Fruit fly (Drosophila melanogaster): Measurements from ENCODE around the gene CG4367.

The CG4367 gene

dm6 chr3R:20327572-20328483 is 23.1 kb upstream of the CG4367 start, which contains the start of the genes CG4360 and Sirt2 (continued):
- TF ChIP-seq CG9139 (GFP tag; optimal IDR thresholded peaks at IDR 0.05), result no peak
- no peak for TF ChIP-seq CG11762 (GFP tag; optimal IDR thresholded peaks at IDR 0.05; ENCODE audit: insufficient read depth)
- no peak for TF ChIP-seq ss (GFP tag; optimal IDR thresholded peaks at IDR 0.05)
- TF ChIP-seq Hr39 (GFP tag; optimal IDR thresholded peaks at IDR 0.05), result peak; percentile 45
- no peak for TF ChIP-seq Smox (GFP tag; optimal IDR thresholded peaks at IDR 0.05)
- peak; percentile 53 for TF ChIP-seq esn (GFP tag; optimal IDR thresholded peaks at IDR 0.05)
- no peak for TF ChIP-seq dsx (GFP tag; optimal IDR thresholded peaks at IDR 0.05; ENCODE audit: poor library complexity, severe bottlenecking)
- peak; percentile 31 for TF ChIP-seq CG6854 (GFP tag; optimal IDR thresholded peaks at IDR 0.05)
- TF ChIP-seq Ets21C (GFP tag; optimal IDR thresholded peaks at IDR 0.05), result no peak
- TF ChIP-seq CG11294 (GFP tag; IDR thresholded peaks at IDR 0.05), result no peak
- TF ChIP-seq CG4318 (GFP tag; optimal IDR thresholded peaks at IDR 0.05), result no peak
- no peak for TF ChIP-seq topi (GFP tag; optimal IDR thresholded peaks at IDR 0.05)
- TF ChIP-seq CG8319 (GFP tag; optimal IDR thresholded peaks at IDR 0.05), result no peak
- TF ChIP-seq CG6163 (GFP tag; IDR thresholded peaks at IDR 0.05), result peak; percentile 26; the same call in 1 of the 3 replicates
- no peak for TF ChIP-seq Eip93F (GFP tag; optimal IDR thresholded peaks at IDR 0.05)
- TF ChIP-seq CG31627 (GFP tag; optimal IDR thresholded peaks at IDR 0.05), result peak; percentile 57
- TF ChIP-seq CG3919 (GFP tag; optimal IDR thresholded peaks at IDR 0.05), result no peak
- TF ChIP-seq acj6 (GFP tag; optimal IDR thresholded peaks at IDR 0.05), result no peak
- TF ChIP-seq CG15336 (GFP tag; IDR thresholded peaks at IDR 0.05), result no peak
- TF ChIP-seq CG11902 (GFP tag; optimal IDR thresholded peaks at IDR 0.05), result peak; percentile 12
- no peak for TF ChIP-seq Blimp-1 (GFP tag; optimal IDR thresholded peaks at IDR 0.05)
- TF ChIP-seq dac (GFP tag; optimal IDR thresholded peaks at IDR 0.05), result no peak
- TF ChIP-seq Sox102F (GFP tag; optimal IDR thresholded peaks at IDR 0.05), result no peak
- TF ChIP-seq fkh (GFP tag; optimal IDR thresholded peaks at IDR 0.05), result peak; percentile 49
- TF ChIP-seq CG10631 (GFP tag; optimal IDR thresholded peaks at IDR 0.05), result no peak
- TF ChIP-seq pdm3 (GFP tag; optimal IDR thresholded peaks at IDR 0.05), result no peak
- no peak for TF ChIP-seq Ets96B (tag; optimal IDR thresholded peaks at IDR 0.05)
- TF ChIP-seq fd59A (GFP tag; optimal IDR thresholded peaks at IDR 0.05), result no peak
- TF ChIP-seq CG10669 (GFP tag; optimal IDR thresholded peaks at IDR 0.05), result no peak
- TF ChIP-seq CG1621 (tag; optimal IDR thresholded peaks at IDR 0.05), result peak; percentile 69
- peak; percentile 44 for TF ChIP-seq Hr4 (GFP tag; optimal IDR thresholded peaks at IDR 0.05)
- TF ChIP-seq fd85E (GFP tag; optimal IDR thresholded peaks at IDR 0.05), result no peak
- TF ChIP-seq cyc (GFP tag; optimal IDR thresholded peaks at IDR 0.05), result no peak
- no peak for TF ChIP-seq spab (GFP tag; optimal IDR thresholded peaks at IDR 0.05)
- no peak for TF ChIP-seq vri (GFP tag; optimal IDR thresholded peaks at IDR 0.05)
- TF ChIP-seq CG3032 (tag; optimal IDR thresholded peaks at IDR 0.05), result no peak
- peak; percentile 15 for TF ChIP-seq CG8632 (GFP tag; optimal IDR thresholded peaks at IDR 0.05)
- TF ChIP-seq Met (GFP tag; optimal IDR thresholded peaks at IDR 0.05), result no peak
- TF ChIP-seq net (GFP tag; optimal IDR thresholded peaks at IDR 0.05), result no peak
- TF ChIP-seq salr (GFP tag; optimal IDR thresholded peaks at IDR 0.05), result no peak

Data from whole organism, prepupa.